Worm (Caenorhabditis elegans) whole organism, early embryonic: ENCODE measurements around the gene R10E11.9.

Source experiments
- aly-1 ChIP-seq: sonication (generic microtip); optimal IDR thresholded peaks from 2 replicates; lab custom pipeline; 2016; ENCODE audit warnings: missing genetic modification characterization, missing compliant biosample characterization
- ceh-13 ChIP-seq: fragments of 200-800 bp; sonication (Bioruptor generic); optimal IDR thresholded peaks from 2 replicates; lab custom pipeline; 2018; ENCODE audit warnings: mild to moderate bottlenecking, missing genetic modification characterization, missing compliant biosample characterization
- hmbx-1 ChIP-seq: sonication (generic microtip); optimal IDR thresholded peaks from 2 replicates; lab custom pipeline; 2016; ENCODE audit warnings: mild to moderate bottlenecking, missing genetic modification characterization, missing compliant biosample characterization
- hmg-4 ChIP-seq: fragments of 200-800 bp; sonication (Bioruptor generic); optimal IDR thresholded peaks from 2 replicates; lab custom pipeline; 2018; ENCODE audit warnings: mild to moderate bottlenecking, missing genetic modification characterization, missing compliant biosample characterization
- pes-1 ChIP-seq: fragments of 200-800 bp; sonication (Bioruptor generic); IDR thresholded peaks from 2 replicates; pipeline ENCODE4 v1.3.6; 2022; ENCODE audit warnings: missing genetic modification reagents, missing genetic modification characterization, missing compliant biosample characterization
- scrt-1 ChIP-seq: fragments of 200-800 bp; sonication (Bioruptor generic); IDR thresholded peaks from 2 replicates; pipeline ENCODE4 v1.3.6; 2022; ENCODE audit warnings: missing genetic modification characterization, missing compliant biosample characterization
- tbx-11 ChIP-seq: fragments of 200-800 bp; sonication (Bioruptor generic); IDR thresholded peaks from 2 replicates; pipeline ENCODE4 v1.3.6; 2022; ENCODE audit warnings: missing genetic modification characterization, missing compliant biosample characterization

DNA sequence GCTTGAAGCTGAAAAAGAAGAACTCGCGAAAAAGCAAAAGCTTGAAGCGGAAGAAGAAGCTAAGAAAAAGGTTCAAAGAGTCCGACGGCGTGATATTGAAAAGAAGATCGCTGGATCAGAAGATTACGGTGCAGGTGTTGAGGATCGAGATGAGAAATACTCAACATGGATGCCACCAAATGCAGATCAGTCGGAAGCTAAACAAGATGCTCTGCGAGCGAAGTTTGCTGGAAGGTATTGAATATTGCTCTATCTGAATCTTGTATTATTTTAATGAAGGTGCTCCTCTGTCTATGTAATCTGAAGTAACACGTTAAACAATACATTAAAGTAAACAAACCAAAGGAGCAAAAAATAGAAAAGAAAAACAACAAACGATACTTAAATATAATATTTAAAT, 8.6 kb upstream of the R10E11.9 start:
- no peak for TF ChIP-seq scrt-1
- no peak for TF ChIP-seq ceh-13 (GFP tag; lab: Kevin White, UChicago)
- TF ChIP-seq tbx-11: no peak
- no peak for TF ChIP-seq hmbx-1 (tag; lab: Kevin White, UChicago)
- no peak for TF ChIP-seq aly-1 (tag; lab: Kevin White, UChicago)
- no peak for TF ChIP-seq hmg-4
- no peak for TF ChIP-seq pes-1
